Fruit fly (Drosophila melanogaster) whole organism, embryonic: ENCODE results near the gene Hf.

Experiments used
- CG10543 ChIP-seq: fragments of 200-800 bp; sonication (Bioruptor generic); optimal IDR thresholded peaks from 3 replicates; lab custom pipeline; 2017; ENCODE audit warnings: missing biosample characterization, mild to moderate bottlenecking, missing genetic modification characterization, moderate library complexity
- CG10654 ChIP-seq: fragments of 200-800 bp; sonication (Bioruptor generic); optimal IDR thresholded peaks from 2 replicates; lab custom pipeline; 2016; ENCODE audit warnings: missing biosample characterization, missing genetic modification characterization
- CG11093 ChIP-seq: fragments of 200-800 bp; sonication (Bioruptor generic); IDR thresholded peaks from 3 replicates; pipeline ENCODE4 v1.3.6; 2022; ENCODE audit warnings: missing biosample characterization, missing genetic modification characterization
- CG11504 ChIP-seq: fragments of 200-800 bp; sonication (Bioruptor generic); optimal IDR thresholded peaks from 3 replicates; lab custom pipeline; 2019; ENCODE audit warnings: missing biosample characterization, mild to moderate bottlenecking, missing genetic modification characterization, moderate library complexity
- CG11696 ChIP-seq: fragments of 200-800 bp; sonication (Bioruptor generic); IDR thresholded peaks from 2 replicates; pipeline ENCODE4 v1.3.6; 2022; ENCODE audit warnings: missing biosample characterization, missing genetic modification characterization
- CG12942 ChIP-seq: fragments of 200-800 bp; sonication (Bioruptor generic); optimal IDR thresholded peaks from 3 replicates; lab custom pipeline; 2016; ENCODE audit warnings: missing biosample characterization, missing genetic modification characterization
- CG14050 ChIP-seq: fragments of 200-800 bp; sonication (Bioruptor generic); IDR thresholded peaks from 3 replicates; pipeline ENCODE4 v1.3.6; 2022; ENCODE audit warnings: missing biosample characterization, missing genetic modification characterization
- CG14441 ChIP-seq: fragments of 200-800 bp; sonication (Bioruptor generic); IDR thresholded peaks from 2 replicates; pipeline ENCODE4 v1.3.6; 2022; ENCODE audit warnings: missing biosample characterization, missing genetic modification characterization
- CG15479 ChIP-seq: fragments of 200-800 bp; sonication (Bioruptor generic); optimal IDR thresholded peaks from 3 replicates; lab custom pipeline; 2019; ENCODE audit warnings: missing biosample characterization, mild to moderate bottlenecking, missing genetic modification characterization, moderate library complexity
- CG16813 ChIP-seq: fragments of 200-800 bp; sonication (Bioruptor generic); IDR thresholded peaks from 3 replicates; pipeline ENCODE4 v1.3.6; 2022; ENCODE audit warnings: missing biosample characterization, missing genetic modification characterization; ENCODE audit not compliant: partially characterized antibody
- CG17359 ChIP-seq: fragments of 200-800 bp; sonication (Bioruptor generic); optimal IDR thresholded peaks from 3 replicates; lab custom pipeline; 2018; ENCODE audit warnings: missing biosample characterization, mild to moderate bottlenecking, missing genetic modification characterization, moderate library complexity
- CG17361 ChIP-seq: fragments of 200-800 bp; sonication (Bioruptor generic); IDR thresholded peaks from 3 replicates; pipeline ENCODE4 v1.3.6; 2022; ENCODE audit warnings: missing biosample characterization, missing genetic modification characterization
- CG18262 ChIP-seq: fragments of 200-800 bp; optimal IDR thresholded peaks from 3 replicates; lab custom pipeline; 2019; ENCODE audit warnings: missing biosample characterization, mild to moderate bottlenecking, missing genetic modification characterization, moderate library complexity
- CG2202 ChIP-seq: fragments of 200-800 bp; sonication (Bioruptor generic); optimal IDR thresholded peaks from 2 replicates; lab custom pipeline; 2018; ENCODE audit warnings: missing biosample characterization, mild to moderate bottlenecking, missing genetic modification characterization
- CG34224 ChIP-seq: fragments of 200-800 bp; sonication (Bioruptor generic); IDR thresholded peaks from 3 replicates; pipeline ENCODE4 v1.3.6; 2022; ENCODE audit warnings: missing biosample characterization, missing genetic modification characterization; ENCODE audit not compliant: partially characterized antibody
- CG3838 ChIP-seq: fragments of 200-800 bp; sonication (Bioruptor generic); optimal IDR thresholded peaks from 3 replicates; lab custom pipeline; 2016; ENCODE audit warnings: missing biosample characterization, missing genetic modification characterization
- CG42726 ChIP-seq: fragments of 200-800 bp; sonication (Bioruptor generic); IDR thresholded peaks from 2 replicates; pipeline ENCODE4 v1.3.6; 2022; ENCODE audit warnings: missing biosample characterization, missing genetic modification characterization; ENCODE audit not compliant: partially characterized antibody
- CG4282 ChIP-seq: fragments of 200-800 bp; sonication (Bioruptor generic); optimal IDR thresholded peaks from 2 replicates; lab custom pipeline; 2016; ENCODE audit warnings: missing biosample characterization, missing genetic modification characterization
- CG4707 ChIP-seq: fragments of 200-800 bp; sonication (Bioruptor generic); optimal IDR thresholded peaks from 2 replicates; lab custom pipeline; 2018; ENCODE audit warnings: missing biosample characterization, mild to moderate bottlenecking, missing genetic modification characterization, moderate library complexity
- CG7928 ChIP-seq: fragments of 200-800 bp; sonication (Bioruptor generic); optimal IDR thresholded peaks from 2 replicates; lab custom pipeline; 2017; ENCODE audit warnings: missing biosample characterization, mild to moderate bottlenecking, missing genetic modification characterization
- CG8089 ChIP-seq: fragments of 200-800 bp; sonication (Bioruptor generic); optimal IDR thresholded peaks from 3 replicates; lab custom pipeline; 2016; ENCODE audit warnings: missing biosample characterization, missing genetic modification characterization
- CG8359 ChIP-seq: fragments of 200-800 bp; sonication (Bioruptor generic); optimal IDR thresholded peaks from 2 replicates; lab custom pipeline; 2017; ENCODE audit warnings: missing biosample characterization, mild to moderate bottlenecking, missing genetic modification characterization, borderline replicate concordance
- CG9727 ChIP-seq: fragments of 200-800 bp; sonication (Bioruptor generic); optimal IDR thresholded peaks from 3 replicates; lab custom pipeline; 2017; ENCODE audit warnings: missing biosample characterization, mild to moderate bottlenecking, missing genetic modification characterization
- CG9817 ChIP-seq: fragments of 200-800 bp; sonication (Bioruptor generic); optimal IDR thresholded peaks from 2 replicates; lab custom pipeline; 2018; ENCODE audit warnings: missing biosample characterization, mild to moderate bottlenecking, missing genetic modification characterization, moderate library complexity
- Dek ChIP-seq: fragments of 200-800 bp; sonication (Bioruptor generic); optimal IDR thresholded peaks from 3 replicates; lab custom pipeline; 2019; ENCODE audit warnings: missing biosample characterization, mild to moderate bottlenecking, missing genetic modification characterization, moderate library complexity
- Dfd ChIP-seq, 2 experiments: fragments of >200 bp; optimal IDR thresholded peaks; 2 replicates each; lab custom pipeline; 2017; ENCODE audit warnings: missing biosample characterization in 2 of 2, missing genetic modification characterization in 2 of 2
- Doc3 ChIP-seq: fragments of 200-800 bp; sonication (Bioruptor generic); IDR thresholded peaks from 3 replicates; pipeline ENCODE4 v1.3.6; 2022; ENCODE audit warnings: missing biosample characterization, missing genetic modification characterization; ENCODE audit not compliant: partially characterized antibody
- E2f2 ChIP-seq: fragments of 200-800 bp; sonication (Bioruptor generic); IDR thresholded peaks from 2 replicates; pipeline ENCODE4 v1.3.6; 2022; ENCODE audit warnings: missing biosample characterization, missing genetic modification characterization
- Hr3 ChIP-seq: fragments of 200-800 bp; sonication (Bioruptor generic); optimal IDR thresholded peaks from 3 replicates; lab custom pipeline; 2016; ENCODE audit warnings: missing biosample characterization, missing genetic modification characterization
- Lhr ChIP-seq: fragments of 200-800 bp; sonication (Bioruptor generic); optimal IDR thresholded peaks from 3 replicates; lab custom pipeline; 2017; ENCODE audit warnings: mild to moderate bottlenecking, missing biosample characterization, missing genetic modification reagents, missing genetic modification characterization
- Nf-YB ChIP-seq: fragments of 200-800 bp; sonication (Bioruptor generic); optimal IDR thresholded peaks from 3 replicates; lab custom pipeline; 2019; ENCODE audit warnings: missing biosample characterization, mild to moderate bottlenecking, missing genetic modification characterization, moderate library complexity
- Sin3A ChIP-seq: fragments of >200 bp; optimal IDR thresholded peaks from 2 replicates; lab custom pipeline; 2018
- Sox102F ChIP-seq: fragments of 200-800 bp; sonication (Bioruptor generic); optimal IDR thresholded peaks from 2 replicates; lab custom pipeline; 2018; ENCODE audit warnings: missing biosample characterization, mild to moderate bottlenecking, missing genetic modification characterization, moderate library complexity
- TFAM ChIP-seq: fragments of 200-800 bp; sonication (Bioruptor generic); optimal IDR thresholded peaks from 2 replicates; lab custom pipeline; 2017; ENCODE audit warnings: missing biosample characterization, missing genetic modification characterization, inconsistent platforms
- ash1 ChIP-seq: fragments of 200-800 bp; sonication (Bioruptor generic); optimal IDR thresholded peaks from 2 replicates; lab custom pipeline; 2018; ENCODE audit warnings: missing biosample characterization, mild to moderate bottlenecking, missing genetic modification characterization
- bcd ChIP-seq: fragments of 200-800 bp; sonication (Bioruptor generic); optimal IDR thresholded peaks from 2 replicates; lab custom pipeline; 2017; ENCODE audit warnings: missing biosample characterization, mild to moderate bottlenecking, missing genetic modification characterization
- croc ChIP-seq: fragments of 200-800 bp; sonication (Bioruptor generic); conservative IDR thresholded peaks from 3 replicates; pipeline ENCODE4 v1.3.6; 2022; ENCODE audit warnings: missing biosample characterization, missing genetic modification characterization
- crp ChIP-seq, 2 experiments: fragments of 200-800 bp; sonication (Bioruptor generic); optimal IDR thresholded peaks; 2 replicates in 1 of 2; 3 replicates in 1 of 2; lab custom pipeline; 2017; ENCODE audit warnings: missing biosample characterization in 2 of 2, missing genetic modification characterization in 2 of 2, mild to moderate bottlenecking in 1 of 2, moderate library complexity in 1 of 2
- danr ChIP-seq: fragments of 200-800 bp; sonication (Bioruptor generic); IDR thresholded peaks from 2 replicates; pipeline ENCODE4 v1.3.6; 2022; ENCODE audit warnings: missing biosample characterization, missing genetic modification characterization
- dpn ChIP-seq, 2 experiments: fragments of 200-800 bp; sonication (Bioruptor generic); optimal IDR thresholded peaks; 3 replicates each; lab custom pipeline; 2016; ENCODE audit warnings: missing biosample characterization in 2 of 2, missing genetic modification characterization in 2 of 2
- exex ChIP-seq: fragments of 200-800 bp; sonication (Bioruptor generic); optimal IDR thresholded peaks from 4 replicates; lab custom pipeline; 2018; ENCODE audit warnings: missing biosample characterization, mild to moderate bottlenecking, missing genetic modification characterization, moderate library complexity
- fru ChIP-seq: fragments of >200 bp; optimal IDR thresholded peaks from 2 replicates; lab custom pipeline; 2017
- ftz-f1 ChIP-seq: fragments of 200-800 bp; sonication (Bioruptor generic); optimal IDR thresholded peaks from 2 replicates; lab custom pipeline; 2016; ENCODE audit warnings: missing biosample characterization, missing genetic modification characterization
- gcm2 ChIP-seq: fragments of 200-800 bp; sonication (Bioruptor generic); optimal IDR thresholded peaks from 2 replicates; lab custom pipeline; 2016; ENCODE audit warnings: missing biosample characterization, missing genetic modification characterization
- grn ChIP-seq: fragments of 200-800 bp; sonication (Bioruptor generic); optimal IDR thresholded peaks from 3 replicates; lab custom pipeline; 2017; ENCODE audit warnings: missing biosample characterization, missing genetic modification characterization
- jumu ChIP-seq: fragments of 200-800 bp; sonication (Bioruptor generic); optimal IDR thresholded peaks from 3 replicates; lab custom pipeline; 2016; ENCODE audit warnings: missing biosample characterization, missing genetic modification characterization
- pzg ChIP-seq: fragments of 200-800 bp; sonication (Bioruptor generic); optimal IDR thresholded peaks from 3 replicates; lab custom pipeline; 2018; ENCODE audit warnings: missing biosample characterization, mild to moderate bottlenecking, missing genetic modification characterization, moderate library complexity
- sima ChIP-seq: fragments of 200-800 bp; sonication (Bioruptor generic); optimal IDR thresholded peaks from 2 replicates; lab custom pipeline; 2016; ENCODE audit warnings: missing biosample characterization, missing genetic modification characterization
- sob ChIP-seq: fragments of 200-800 bp; sonication (Bioruptor generic); IDR thresholded peaks from 2 replicates; pipeline ENCODE4 v1.3.6; 2022; ENCODE audit warnings: missing biosample characterization, missing genetic modification characterization
- twi ChIP-seq: fragments of 200-800 bp; optimal IDR thresholded peaks from 2 replicates; lab custom pipeline; 2019; ENCODE audit warnings: missing biosample characterization, mild to moderate bottlenecking, missing genetic modification characterization, moderate library complexity

The Hf gene

DNA sequence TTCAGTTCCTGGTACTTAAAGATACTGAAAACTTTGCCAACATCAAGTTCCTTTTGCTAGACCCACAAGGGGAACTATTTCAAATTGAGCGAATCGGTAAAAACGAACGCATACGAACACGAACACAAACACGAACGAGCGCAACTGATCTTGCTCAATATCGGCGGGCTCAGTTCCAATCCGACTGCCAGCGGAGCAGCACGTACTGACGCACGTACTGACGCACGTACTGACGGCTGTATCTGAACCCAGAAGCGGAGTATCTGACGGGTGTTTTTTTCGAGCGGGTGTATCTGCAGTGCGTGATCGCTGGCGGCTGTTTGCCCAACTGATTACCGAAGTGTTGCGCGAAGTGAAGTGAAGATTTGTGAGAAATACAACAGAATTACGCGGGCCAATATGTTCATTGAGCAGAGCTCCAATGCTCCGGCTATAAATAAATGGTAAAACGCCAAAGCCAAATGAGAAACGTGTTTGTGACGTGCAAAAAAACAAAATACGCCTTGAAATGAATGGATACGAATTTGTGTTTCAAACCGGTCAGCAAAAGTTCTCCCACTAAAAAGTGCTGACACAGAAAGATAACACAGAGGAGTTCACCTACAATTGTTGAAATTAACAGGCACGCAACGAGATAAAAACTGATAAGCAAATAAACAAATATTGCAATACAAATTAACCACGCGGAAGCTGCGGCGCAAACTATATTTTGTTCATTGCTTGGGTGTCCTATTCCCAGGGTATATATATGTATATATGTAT is 32.2 kb downstream of the Hf start (continued):
- TF ChIP-seq CG15479 (peak; percentile 18), crp (GFP tag; optimal IDR thresholded peaks at IDR 0.05; lab: Kevin White, UChicago) (no peak), CG34224 (GFP tag; lab: Robert Waterston, UW) (no peak), CG2202 (tag; lab: Kevin White, UChicago) (no peak), grn (GFP tag; lab: Kevin White, UChicago) (peak; percentile 69), E2f2 (GFP tag; lab: Robert Waterston, UW) (peak; percentile 29; the same call in 1 of the 2 replicates), CG10543 (GFP tag; lab: Kevin White, UChicago) (peak; percentile 82), gcm2 (GFP tag; lab: Kevin White, UChicago) (no peak), CG11093 (GFP tag; lab: Robert Waterston, UW) (no peak), CG8359 (no peak), CG4707 (GFP tag; lab: Kevin White, UChicago) (no peak), twi (tag; lab: Kevin White, UChicago) (peak; percentile 14), CG14441 (GFP tag; lab: Robert Waterston, UW) (no peak), CG8089 (GFP tag; lab: Kevin White, UChicago) (no peak), Nf-YB (GFP tag; lab: Kevin White, UChicago) (peak; percentile 11), Doc3 (GFP tag; lab: Robert Waterston, UW) (no peak), Dek (tag; lab: Kevin White, UChicago) (peak; percentile 13), jumu (no peak), CG17359 (tag; lab: Kevin White, UChicago) (no peak), CG3838 (GFP tag; lab: Kevin White, UChicago) (no peak), TFAM (GFP tag; lab: Kevin White, UChicago) (no peak), CG17361 (no peak), ftz-f1 (peak; percentile 31), sima (GFP tag; lab: Kevin White, UChicago) (no peak), CG11504 (tag; lab: Kevin White, UChicago) (peak; percentile 20), CG4282 (GFP tag; lab: Kevin White, UChicago) (no peak), CG12942 (GFP tag; lab: Kevin White, UChicago) (no peak), CG9817 (no peak), Lhr (GFP tag; lab: Kevin White, UChicago) (no peak), CG42726 (peak; percentile 81), ash1 (GFP tag; lab: Kevin White, UChicago) (no peak), Hr3 (no peak), CG18262 (tag; lab: Kevin White, UChicago) (no peak), croc (GFP tag; lab: Robert Waterston, UW) (no peak), dpn (GFP tag; optimal IDR thresholded peaks at IDR 0.05; lab: Kevin White, UChicago) (no peak), bcd (GFP tag; lab: Kevin White, UChicago) (no peak), CG11696 (GFP tag; lab: Robert Waterston, UW) (no peak), sob (peak; percentile 70), CG9727 (GFP tag; lab: Kevin White, UChicago) (peak; percentile 21), CG16813 (0 out of 3 replicates have a peak, but pooled peaks have one; percentile 29), pzg (no peak), Sin3A (lab: Kevin White, UChicago) (no peak), Dfd (GFP tag; optimal IDR thresholded peaks at IDR 0.05; lab: Kevin White, UChicago) (no peak), fru (lab: Kevin White, UChicago) (no peak), Sox102F (GFP tag; lab: Kevin White, UChicago) (no peak), CG14050 (0 out of 3 replicates have a peak, but pooled peaks have one; percentile 21), exex (tag; lab: Kevin White, UChicago) (peak; percentile 17), CG10654 (no peak), CG7928 (GFP tag; lab: Kevin White, UChicago) (no peak), danr (GFP tag; lab: Robert Waterston, UW) (no peak)
